Fruit fly (Drosophila melanogaster) S2 (cell line): ENCODE results near the gene Hers.
"Not testable (repeated sequence)": the region's sequence is repeated elsewhere in the genome, so short reads cannot be mapped to it uniquely, and the experiment has no call there.

Experiments
- CG8478 ChIP-seq: fragments of >200 bp; optimal IDR thresholded peaks from 2 replicates; lab custom pipeline; 2018
- CTCF ChIP-seq, 2 experiments: fragments of >200 bp; optimal IDR thresholded peaks; 2 replicates each; lab custom pipeline; 2018

Gene Hers

DNA sequence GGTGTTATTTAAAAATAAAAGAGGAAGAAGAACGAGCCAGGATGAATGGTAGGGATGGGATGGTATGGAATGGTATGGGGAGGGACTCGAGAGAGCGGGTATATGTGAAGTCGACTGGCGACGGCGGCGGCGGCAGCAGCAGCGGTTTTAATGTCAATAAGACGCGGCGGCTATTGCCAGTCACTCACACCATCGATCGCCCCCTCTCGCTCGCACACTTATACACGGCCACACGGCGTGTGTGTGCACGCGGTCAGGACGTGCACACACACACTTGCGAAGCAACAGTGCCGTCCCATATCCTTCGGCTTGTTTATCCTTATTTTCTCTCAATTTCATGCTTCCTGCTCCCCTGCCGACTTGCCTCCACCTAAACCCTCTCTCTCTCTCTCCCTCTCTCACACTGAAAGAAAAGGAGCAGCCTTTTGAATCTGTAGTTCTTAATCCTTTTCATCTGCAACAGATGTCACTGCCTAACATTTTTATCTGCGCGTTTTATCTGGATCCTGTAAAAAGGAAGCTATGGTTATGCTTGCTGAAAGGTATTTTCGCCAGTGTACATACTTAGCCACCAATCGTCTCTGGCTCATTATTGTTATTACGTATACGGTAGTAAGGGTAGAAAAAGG is 23.3 kb downstream of the Hers start:
- TF ChIP-seq CG8478 (lab: Kevin White, UChicago) (no peak), CTCF (optimal IDR thresholded peaks at IDR 0.05; lab: Kevin White, UChicago) (no peak)

DNA sequence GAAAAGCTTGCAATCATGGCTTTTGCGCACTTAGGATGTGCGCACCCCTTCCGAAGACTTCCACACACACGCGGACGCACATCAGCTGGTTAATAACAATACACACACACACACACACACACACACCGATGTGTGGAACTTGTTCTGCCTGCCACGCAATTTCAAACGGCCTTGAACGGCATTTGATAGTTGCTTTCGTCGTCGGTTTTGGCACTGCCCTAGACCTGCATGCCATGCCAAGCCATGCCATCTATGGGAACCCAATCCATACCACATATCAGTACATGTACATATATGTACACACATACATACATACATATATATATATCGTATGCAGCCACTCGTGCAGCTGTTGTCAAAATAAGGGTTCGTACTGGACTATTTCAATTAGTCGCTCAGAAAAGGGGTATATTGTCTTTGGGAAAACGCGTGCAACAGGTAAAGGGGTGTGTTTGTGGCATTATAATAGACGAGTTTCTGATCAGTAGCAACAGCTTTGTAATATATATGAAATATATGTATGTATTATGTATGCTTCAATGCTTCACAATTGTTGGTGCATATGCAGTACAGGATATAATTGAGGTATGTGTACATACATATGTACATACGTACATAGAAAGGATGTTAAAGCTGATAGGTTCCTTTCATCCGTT is 24.2 kb downstream of the Hers start, which contains the start of gene amn:
amn (minus strand) TSS at position 51 of the 656 bp plus-strand sequence.
- no peak for TF ChIP-seq CTCF (optimal IDR thresholded peaks at IDR 0.05; lab: Kevin White, UChicago)
- no peak for TF ChIP-seq CG8478 (lab: Kevin White, UChicago)

DNA sequence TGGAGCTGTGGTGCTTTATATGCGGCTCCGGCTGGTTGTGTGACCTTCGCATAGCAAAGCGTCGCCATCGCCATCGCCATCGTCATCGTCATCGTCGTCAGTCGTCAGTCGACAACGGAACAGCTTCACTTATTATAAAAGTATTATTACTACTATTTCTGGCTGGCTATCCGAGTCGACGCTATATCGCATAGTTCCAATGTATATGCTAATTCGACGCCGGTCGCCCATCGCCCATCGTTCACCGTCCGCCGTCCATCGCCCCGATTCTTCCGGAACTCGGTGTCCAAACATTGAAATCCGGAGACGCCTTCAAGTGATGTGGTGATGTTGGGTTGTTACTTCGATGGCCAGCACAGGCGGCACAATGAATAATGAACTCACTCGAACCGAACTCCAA is 26.1 kb downstream of the Hers start:
- TF ChIP-seq CG8478 (lab: Kevin White, UChicago) (no peak), CTCF (optimal IDR thresholded peaks at IDR 0.05; lab: Kevin White, UChicago) (no peak)

DNA sequence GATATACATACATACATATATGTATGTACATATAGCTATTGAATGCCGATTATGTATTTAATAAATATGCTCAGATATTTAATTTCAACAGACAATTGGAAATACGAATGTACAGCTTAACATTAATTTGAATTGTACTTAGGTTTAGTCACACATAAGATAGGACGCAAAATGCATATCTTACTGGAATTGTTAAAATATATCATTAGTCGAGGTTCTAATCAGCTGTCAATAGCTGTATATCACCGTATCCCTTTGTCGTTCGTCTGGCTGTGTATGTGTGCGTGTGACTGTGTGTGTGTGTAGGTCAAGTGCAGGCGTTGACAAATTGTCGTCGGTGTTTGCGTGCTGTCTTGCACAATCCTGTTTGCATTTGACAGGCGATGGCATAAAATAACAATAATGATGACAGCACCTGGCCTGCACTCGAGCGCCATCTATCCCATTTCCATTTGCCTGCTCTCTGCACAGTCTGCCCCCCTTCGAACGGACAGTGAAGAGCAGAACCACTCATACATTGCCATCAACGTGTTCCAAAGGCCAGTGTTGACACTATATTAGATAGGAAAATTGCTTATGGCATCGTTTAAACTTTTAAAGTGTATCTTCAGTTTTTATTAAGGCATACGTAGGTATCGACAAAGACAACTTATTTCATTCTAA is 31.5 kb downstream of the Hers start:
- TF ChIP-seq CTCF (optimal IDR thresholded peaks at IDR 0.05; lab: Kevin White, UChicago) (peak; percentile 86 to 91), CG8478 (lab: Kevin White, UChicago) (no peak)

DNA sequence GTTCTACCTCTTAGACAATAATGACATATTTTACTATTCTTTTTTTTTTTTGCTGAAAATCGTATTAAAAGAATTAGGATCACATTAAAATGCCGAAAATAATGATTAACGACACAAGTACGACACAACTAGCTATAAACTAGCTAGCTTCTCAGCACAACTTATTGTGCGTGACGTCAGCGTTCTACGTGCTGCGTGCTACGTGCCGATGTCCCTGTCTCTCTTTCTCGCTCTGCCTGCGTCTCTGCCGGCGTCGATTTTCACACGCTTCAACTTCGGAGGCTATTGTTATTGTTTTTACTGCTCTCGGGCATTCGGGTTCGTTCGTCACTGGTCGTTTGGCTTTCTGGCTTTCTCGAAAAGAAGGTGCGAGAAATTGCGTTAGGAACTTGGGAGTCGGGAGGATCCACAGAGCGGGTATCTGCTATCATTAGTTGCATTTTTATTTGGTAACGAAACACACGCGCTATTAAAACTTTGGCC is 32.1 kb downstream of the Hers start:
- TF ChIP-seq CG8478 (lab: Kevin White, UChicago), result no peak
- TF ChIP-seq CTCF (optimal IDR thresholded peaks at IDR 0.05; lab: Kevin White, UChicago), result no peak

DNA sequence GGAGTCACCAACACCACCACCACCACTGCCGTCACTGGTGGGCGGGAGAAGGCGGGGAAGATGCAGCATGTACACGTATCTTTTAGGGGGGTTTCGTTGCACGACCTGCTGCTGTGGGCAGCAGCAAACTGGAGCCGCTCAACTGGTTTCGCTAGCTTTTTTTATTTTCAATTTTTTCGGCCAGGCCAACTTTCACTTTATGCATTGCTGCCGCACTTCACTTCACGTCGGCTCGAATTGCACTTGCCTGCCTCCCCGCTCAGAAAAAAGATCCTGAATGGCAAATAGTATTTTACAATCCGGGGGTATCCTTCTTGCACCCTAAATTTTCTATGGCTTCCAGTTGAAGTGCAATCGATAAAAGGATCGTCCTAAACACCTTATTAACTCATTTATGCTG is 34.0 kb downstream of the Hers start:
- no peak for TF ChIP-seq CG8478 (lab: Kevin White, UChicago)
- no peak for TF ChIP-seq CTCF (optimal IDR thresholded peaks at IDR 0.05; lab: Kevin White, UChicago)

DNA sequence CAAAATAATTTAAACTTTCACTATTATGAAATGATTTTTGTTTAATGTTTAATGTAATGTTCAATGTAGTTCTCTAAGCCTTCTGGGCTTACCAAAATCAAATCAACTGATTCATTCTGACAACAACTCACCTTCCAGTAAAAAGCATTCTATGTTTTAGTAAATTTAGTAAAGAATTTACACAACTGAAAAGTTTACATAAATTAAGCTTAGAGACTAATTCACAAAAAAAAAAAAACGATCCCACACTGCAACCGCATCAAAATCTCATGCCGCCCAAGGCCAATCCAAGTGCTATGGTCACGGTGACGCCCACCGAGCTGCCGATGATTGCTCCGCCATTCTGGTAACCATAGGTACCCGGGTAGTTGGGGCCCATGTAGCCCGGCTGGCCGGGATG is 44.1 kb downstream of the Hers start, which contains the start of gene CG45486:
CG45486 (minus strand) TSS at position 101 of the 400 bp plus-strand sequence.
- TF ChIP-seq CG8478 (lab: Kevin White, UChicago); CTCF (optimal IDR thresholded peaks at IDR 0.05; lab: Kevin White, UChicago): not testable (repeated sequence)

DNA sequence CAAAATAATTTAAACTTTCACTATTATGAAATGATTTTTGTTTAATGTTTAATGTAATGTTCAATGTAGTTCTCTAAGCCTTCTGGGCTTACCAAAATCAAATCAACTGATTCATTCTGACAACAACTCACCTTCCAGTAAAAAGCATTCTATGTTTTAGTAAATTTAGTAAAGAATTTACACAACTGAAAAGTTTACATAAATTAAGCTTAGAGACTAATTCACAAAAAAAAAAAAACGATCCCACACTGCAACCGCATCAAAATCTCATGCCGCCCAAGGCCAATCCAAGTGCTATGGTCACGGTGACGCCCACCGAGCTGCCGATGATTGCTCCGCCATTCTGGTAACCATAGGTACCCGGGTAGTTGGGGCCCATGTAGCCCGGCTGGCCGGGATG is 49.2 kb downstream of the Hers start, which contains the start of gene CG45487:
CG45487 (minus strand) TSS at position 101 of the 400 bp plus-strand sequence.
- not testable (repeated sequence) for TF ChIP-seq CTCF (optimal IDR thresholded peaks at IDR 0.05; lab: Kevin White, UChicago); CG8478 (lab: Kevin White, UChicago)

DNA sequence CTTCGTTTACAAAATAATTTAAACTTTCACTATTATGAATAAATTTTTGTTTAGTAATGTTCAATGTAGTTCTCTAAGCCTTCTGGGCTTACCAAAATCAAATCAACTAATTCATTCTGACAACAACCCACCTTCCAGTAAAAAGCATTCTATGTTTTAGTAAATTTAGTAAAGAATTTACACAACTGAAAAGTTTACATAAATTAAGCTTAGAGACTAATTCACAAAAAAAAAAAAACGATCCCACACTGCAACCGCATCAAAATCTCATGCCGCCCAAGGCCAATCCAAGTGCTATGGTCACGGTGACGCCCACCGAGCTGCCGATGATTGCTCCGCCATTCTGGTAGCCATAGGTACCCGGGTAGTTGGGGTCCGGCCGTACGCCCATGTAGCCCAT is 54.4 kb downstream of the Hers start, which contains the start of gene CG45488:
CG45488 (minus strand) TSS at position 101 of the 400 bp plus-strand sequence.
- not testable (repeated sequence) for TF ChIP-seq CG8478 (lab: Kevin White, UChicago); CTCF (optimal IDR thresholded peaks at IDR 0.05; lab: Kevin White, UChicago)

DNA sequence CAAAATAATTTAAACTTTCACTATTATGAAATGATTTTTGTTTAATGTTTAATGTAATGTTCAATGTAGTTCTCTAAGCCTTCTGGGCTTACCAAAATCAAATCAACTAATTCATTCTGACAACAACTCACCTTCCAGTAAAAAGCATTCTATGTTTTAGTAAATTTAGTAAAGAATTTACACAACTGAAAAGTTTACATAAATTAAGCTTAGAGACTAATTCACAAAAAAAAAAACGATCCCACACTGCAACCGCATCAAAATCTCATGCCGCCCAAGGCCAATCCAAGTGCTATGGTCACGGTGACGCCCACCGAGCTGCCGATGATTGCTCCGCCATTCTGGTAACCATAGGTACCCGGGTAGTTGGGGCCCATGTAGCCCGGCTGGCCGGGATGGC is 63.1 kb downstream of the Hers start, which contains the start of gene CG45489:
CG45489 (minus strand) TSS at position 101 of the 400 bp plus-strand sequence.
- not testable (repeated sequence) for TF ChIP-seq CG8478 (lab: Kevin White, UChicago); CTCF (optimal IDR thresholded peaks at IDR 0.05; lab: Kevin White, UChicago)

DNA sequence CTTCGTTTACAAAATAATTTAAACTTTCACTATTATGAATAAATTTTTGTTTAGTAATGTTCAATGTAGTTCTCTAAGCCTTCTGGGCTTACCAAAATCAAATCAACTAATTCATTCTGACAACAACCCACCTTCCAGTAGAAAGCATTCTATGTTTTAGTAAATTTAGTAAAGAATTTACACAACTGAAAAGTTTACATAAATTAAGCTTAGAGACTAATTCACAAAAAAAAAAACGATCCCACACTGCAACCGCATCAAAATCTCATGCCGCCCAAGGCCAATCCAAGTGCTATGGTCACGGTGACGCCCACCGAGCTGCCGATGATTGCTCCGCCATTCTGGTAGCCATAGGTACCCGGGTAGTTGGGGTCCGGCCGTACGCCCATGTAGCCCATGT is 68.2 kb downstream of the Hers start, which contains the start of gene CG45490:
CG45490 (minus strand) TSS at position 101 of the 400 bp plus-strand sequence.
- TF ChIP-seq CG8478 (lab: Kevin White, UChicago); CTCF (optimal IDR thresholded peaks at IDR 0.05; lab: Kevin White, UChicago): not testable (repeated sequence)

DNA sequence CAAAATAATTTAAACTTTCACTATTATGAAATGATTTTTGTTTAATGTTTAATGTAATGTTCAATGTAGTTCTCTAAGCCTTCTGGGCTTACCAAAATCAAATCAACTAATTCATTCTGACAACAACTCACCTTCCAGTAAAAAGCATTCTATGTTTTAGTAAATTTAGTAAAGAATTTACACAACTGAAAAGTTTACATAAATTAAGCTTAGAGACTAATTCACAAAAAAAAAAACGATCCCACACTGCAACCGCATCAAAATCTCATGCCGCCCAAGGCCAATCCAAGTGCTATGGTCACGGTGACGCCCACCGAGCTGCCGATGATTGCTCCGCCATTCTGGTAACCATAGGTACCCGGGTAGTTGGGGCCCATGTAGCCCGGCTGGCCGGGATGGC is 72.9 kb downstream of the Hers start, which contains the start of gene CG45491:
CG45491 (minus strand) TSS at position 101 of the 400 bp plus-strand sequence.
- not testable (repeated sequence) for TF ChIP-seq CTCF (optimal IDR thresholded peaks at IDR 0.05; lab: Kevin White, UChicago); CG8478 (lab: Kevin White, UChicago)

DNA sequence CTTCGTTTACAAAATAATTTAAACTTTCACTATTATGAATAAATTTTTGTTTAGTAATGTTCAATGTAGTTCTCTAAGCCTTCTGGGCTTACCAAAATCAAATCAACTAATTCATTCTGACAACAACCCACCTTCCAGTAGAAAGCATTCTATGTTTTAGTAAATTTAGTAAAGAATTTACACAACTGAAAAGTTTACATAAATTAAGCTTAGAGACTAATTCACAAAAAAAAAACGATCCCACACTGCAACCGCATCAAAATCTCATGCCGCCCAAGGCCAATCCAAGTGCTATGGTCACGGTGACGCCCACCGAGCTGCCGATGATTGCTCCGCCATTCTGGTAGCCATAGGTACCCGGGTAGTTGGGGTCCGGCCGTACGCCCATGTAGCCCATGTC is 78.1 kb downstream of the Hers start, which contains the start of gene CG45492:
CG45492 (minus strand) TSS at position 101 of the 400 bp plus-strand sequence.
- not testable (repeated sequence) for TF ChIP-seq CTCF (optimal IDR thresholded peaks at IDR 0.05; lab: Kevin White, UChicago); CG8478 (lab: Kevin White, UChicago)

DNA sequence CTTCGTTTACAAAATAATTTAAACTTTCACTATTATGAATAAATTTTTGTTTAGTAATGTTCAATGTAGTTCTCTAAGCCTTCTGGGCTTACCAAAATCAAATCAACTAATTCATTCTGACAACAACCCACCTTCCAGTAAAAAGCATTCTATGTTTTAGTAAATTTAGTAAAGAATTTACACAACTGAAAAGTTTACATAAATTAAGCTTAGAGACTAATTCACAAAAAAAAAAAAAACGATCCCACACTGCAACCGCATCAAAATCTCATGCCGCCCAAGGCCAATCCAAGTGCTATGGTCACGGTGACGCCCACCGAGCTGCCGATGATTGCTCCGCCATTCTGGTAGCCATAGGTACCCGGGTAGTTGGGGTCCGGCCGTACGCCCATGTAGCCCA is 82.8 kb downstream of the Hers start, which contains the start of gene CG45493:
CG45493 (minus strand) TSS at position 101 of the 400 bp plus-strand sequence.
- TF ChIP-seq CG8478 (lab: Kevin White, UChicago); CTCF (optimal IDR thresholded peaks at IDR 0.05; lab: Kevin White, UChicago): not testable (repeated sequence)
